Worm (Caenorhabditis elegans): Measurements from ENCODE around the gene zig-5.

Gene zig-5

DNA sequence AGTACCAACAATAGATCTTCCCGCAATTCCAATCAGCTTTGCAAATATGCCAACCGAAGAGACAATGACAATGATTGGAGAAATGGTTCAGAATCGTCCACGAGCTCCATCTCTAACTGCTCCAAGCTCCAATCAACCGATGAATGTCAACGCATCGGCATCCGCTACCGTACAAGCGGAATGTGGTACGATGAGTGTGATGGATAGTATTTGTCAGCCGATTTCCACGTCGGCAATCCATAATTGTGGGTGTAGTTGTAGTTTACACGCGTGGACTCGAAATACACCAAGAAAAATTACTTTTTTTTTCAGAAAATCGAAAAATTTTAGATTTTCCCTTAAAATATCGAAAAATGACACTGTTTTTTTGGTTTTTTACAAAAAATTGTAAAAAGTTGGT is 10.4 kb downstream of the zig-5 start:
- no peak for TF ChIP-seq ceh-9 (tag; optimal IDR thresholded peaks at IDR 0.05)

DNA sequence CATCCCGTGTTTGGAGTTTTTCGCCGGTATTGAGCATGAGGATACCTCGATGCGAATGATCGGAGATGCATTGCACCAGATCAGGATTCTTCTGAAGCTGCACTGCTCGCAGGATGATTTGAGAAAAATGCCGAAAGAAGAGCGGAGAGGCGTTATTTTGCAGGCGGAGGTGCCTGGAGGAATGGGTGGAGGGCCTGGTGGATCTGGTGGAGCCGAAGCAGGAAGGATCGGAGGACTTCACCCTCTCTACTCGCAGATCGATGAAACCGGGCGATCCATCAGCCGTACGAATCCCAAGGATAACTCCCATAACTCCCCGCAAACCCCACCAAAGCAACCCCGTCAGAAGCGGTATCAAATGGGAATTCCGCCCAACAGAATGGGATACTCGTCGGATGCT is 14.1 kb downstream of the zig-5 start:
- no peak for TF ChIP-seq unc-3 (GFP tag; conservative IDR thresholded peaks at IDR 0.05)
- no peak for TF ChIP-seq unc-3 (tag; optimal IDR thresholded peaks at IDR 0.05)
- no peak for TF ChIP-seq che-1 (tag; optimal IDR thresholded peaks at IDR 0.05)
- TF ChIP-seq ceh-31 (tag; optimal IDR thresholded peaks at IDR 0.05), result no peak
- TF ChIP-seq unc-55 (GFP tag; optimal IDR thresholded peaks at IDR 0.05), result no peak
- TF ChIP-seq K02D7.2 (tag; optimal IDR thresholded peaks at IDR 0.05), result no peak
- no peak for TF ChIP-seq K09A11.1 (tag; optimal IDR thresholded peaks at IDR 0.05; ENCODE audit: insufficient read depth)
- no peak for TF ChIP-seq hlh-6 (tag; optimal IDR thresholded peaks at IDR 0.05)
- TF ChIP-seq fkh-6 (tag; optimal IDR thresholded peaks at IDR 0.05), result no peak
- no peak for TF ChIP-seq ceh-24 (tag; optimal IDR thresholded peaks at IDR 0.05)
- no peak for TF ChIP-seq mec-3 (tag; optimal IDR thresholded peaks at IDR 0.05; ENCODE audit: borderline replicate concordance)
- TF ChIP-seq dve-1 (tag; optimal IDR thresholded peaks at IDR 0.05), result no peak
- TF ChIP-seq T23F11.4 (GFP tag; optimal IDR thresholded peaks at IDR 0.05), result no peak
- TF ChIP-seq elt-4 (tag; optimal IDR thresholded peaks at IDR 0.05), result no peak
- TF ChIP-seq ceh-2 (tag; optimal IDR thresholded peaks at IDR 0.05), result no peak
- TF ChIP-seq eyg-1 (tag; optimal IDR thresholded peaks at IDR 0.05), result no peak
- no peak for TF ChIP-seq pat-9 (tag; optimal IDR thresholded peaks at IDR 0.05)
- no peak for TF ChIP-seq ceh-19 (GFP tag; optimal IDR thresholded peaks at IDR 0.05)
- no peak for TF ChIP-seq ama-1 (optimal IDR thresholded peaks at IDR 0.05)
- no peak for TF ChIP-seq ceh-9 (tag; optimal IDR thresholded peaks at IDR 0.05)
- no peak for TF ChIP-seq sox-4 (tag; optimal IDR thresholded peaks at IDR 0.05)

DNA sequence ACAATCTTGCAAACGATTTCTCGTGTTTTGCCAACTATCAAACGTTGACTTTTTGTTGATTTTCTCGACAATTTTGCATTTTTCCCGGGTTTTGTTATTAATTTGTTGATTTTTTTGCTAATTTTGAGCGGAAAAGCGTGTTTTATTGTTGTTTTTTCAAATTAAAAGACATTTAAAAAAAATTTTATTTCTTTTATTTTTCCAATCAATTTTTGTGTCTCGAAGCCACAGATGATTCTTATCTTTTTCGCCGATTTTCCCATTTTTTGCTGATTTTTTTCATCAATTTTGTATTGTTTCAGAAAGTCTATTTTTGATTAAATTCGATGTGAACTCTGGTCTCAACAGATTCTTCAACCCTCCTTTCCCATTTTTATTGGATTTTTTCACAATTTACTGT is 17.4 kb downstream of the zig-5 start, which contains the start of gene rle-1:
TSS of gene rle-1 (plus strand) at position 301 of the 400 bp plus-strand sequence.
- TF ChIP-seq Y22D7AL.16 (tag; optimal IDR thresholded peaks at IDR 0.05) (no peak), ceh-22 (tag; optimal IDR thresholded peaks at IDR 0.05) (no peak), ceh-6 (GFP tag; optimal IDR thresholded peaks at IDR 0.05) (no peak), elt-2 (tag; optimal IDR thresholded peaks at IDR 0.05) (no peak), npax-4 (tag; optimal IDR thresholded peaks at IDR 0.05) (no peak), pat-9 (tag; optimal IDR thresholded peaks at IDR 0.05) (no peak), fax-1 (tag; optimal IDR thresholded peaks at IDR 0.05) (no peak)

DNA sequence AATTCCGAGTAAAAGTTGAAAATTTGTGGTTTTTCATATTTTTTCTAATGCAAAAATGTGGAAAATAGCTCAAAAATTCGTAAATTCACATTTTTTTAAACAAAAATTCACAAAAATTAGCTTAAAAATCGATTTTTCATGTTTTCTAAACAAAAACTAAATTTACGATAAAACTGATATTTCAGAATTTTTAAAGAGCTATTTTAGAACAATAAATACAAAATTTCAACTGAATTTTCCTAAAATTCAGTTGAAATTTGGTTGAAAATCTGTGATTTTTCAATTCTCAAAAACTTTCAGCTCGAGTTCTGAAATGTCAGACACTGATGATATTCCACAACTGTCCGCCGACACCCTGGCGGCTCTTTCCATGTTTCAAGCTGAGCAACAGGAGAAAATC is 20.0 kb downstream of the zig-5 start, which contains the start of gene M142.8:
TSS of gene M142.8 (plus strand) at position 301 of the 400 bp plus-strand sequence.
- TF ChIP-seq unc-55 (GFP tag; optimal IDR thresholded peaks at IDR 0.05) (no peak), hlh-15 (tag; optimal IDR thresholded peaks at IDR 0.05) (no peak), ceh-45 (GFP tag; IDR thresholded peaks at IDR 0.05) (no peak), C08G9.2 (tag; optimal IDR thresholded peaks at IDR 0.05) (no peak), pag-3 (tag; optimal IDR thresholded peaks at IDR 0.05; ENCODE audit: borderline replicate concordance) (no peak), ceh-31 (tag; optimal IDR thresholded peaks at IDR 0.05) (no peak), ceh-14 (tag; optimal IDR thresholded peaks at IDR 0.05) (no peak), sdc-2 (tag; optimal IDR thresholded peaks at IDR 0.05) (no peak), T23F11.4 (GFP tag; optimal IDR thresholded peaks at IDR 0.05) (no peak), unc-42 (tag; optimal IDR thresholded peaks at IDR 0.05) (no peak), ets-4 (tag; optimal IDR thresholded peaks at IDR 0.05) (no peak), elt-4 (tag; optimal IDR thresholded peaks at IDR 0.05) (no peak), ztf-16 (tag; optimal IDR thresholded peaks at IDR 0.05) (no peak), ceh-18 (tag; optimal IDR thresholded peaks at IDR 0.05) (no peak), unc-86 (tag; optimal IDR thresholded peaks at IDR 0.05) (no peak), gmeb-2 (tag; optimal IDR thresholded peaks at IDR 0.05) (no peak), npax-4 (tag; optimal IDR thresholded peaks at IDR 0.05) (no peak), mec-3 (tag; optimal IDR thresholded peaks at IDR 0.05; ENCODE audit: borderline replicate concordance) (no peak), ahr-1 (tag; optimal IDR thresholded peaks at IDR 0.05) (no peak), nhr-232 (tag; optimal IDR thresholded peaks at IDR 0.05) (no peak)

Data from whole organism, late embryonic.